Worm (Caenorhabditis elegans) whole organism, dauer: ENCODE data around the gene Y32F6B.1.

ENCODE experiments used
- unc-62 ChIP-seq: sonication (generic microtip); optimal IDR thresholded peaks from 2 replicates; lab custom pipeline; 2017; ENCODE audit warnings: missing biosample characterization, missing genetic modification reagents, missing genetic modification characterization

The Y32F6B.1 gene

ce11 chrV:10483995-10484394 is 545 bp downstream of the Y32F6B.1 start:
- no peak for TF ChIP-seq unc-62 (GFP tag; lab: Kevin White, UChicago)

ce11 chrV:10478097-10478828 is 6.3 kb downstream of the Y32F6B.1 start, which contains the start of the genes crp-1 and Y32F6B.9:
Gene crp-1 (plus strand): TSS chrV:10478564.
Gene Y32F6B.9 (plus strand): TSS chrV:10478699.
- TF ChIP-seq unc-62 (GFP tag; lab: Kevin White, UChicago) = no peak

ce11 chrV:10476864-10477443 is 7.6 kb downstream of the Y32F6B.1 start:
- TF ChIP-seq unc-62 (GFP tag; lab: Kevin White, UChicago) = no peak

ce11 chrV:10475421-10475820 is 9.1 kb downstream of the Y32F6B.1 start:
- no peak for TF ChIP-seq unc-62 (GFP tag; lab: Kevin White, UChicago)

ce11 chrV:10474040-10474439 is 10.5 kb downstream of the Y32F6B.1 start:
- TF ChIP-seq unc-62 (GFP tag; lab: Kevin White, UChicago) = no peak

ce11 chrV:10472901-10473774 is 11.4 kb downstream of the Y32F6B.1 start:
- TF ChIP-seq unc-62 (GFP tag; lab: Kevin White, UChicago) = no peak

ce11 chrV:10471007-10471406 is 13.5 kb downstream of the Y32F6B.1 start:
- no peak for TF ChIP-seq unc-62 (GFP tag; lab: Kevin White, UChicago)

ce11 chrV:10469845-10470244 is 14.7 kb downstream of the Y32F6B.1 start:
- no peak for TF ChIP-seq unc-62 (GFP tag; lab: Kevin White, UChicago)

- no peak for TF ChIP-seq unc-62 (GFP tag; lab: Kevin White, UChicago)
Observed at ce11 chrV:10468709-10469108, 15.8 kb downstream of the Y32F6B.1 start.

ce11 chrV:10468190-10468589 is 16.4 kb downstream of the Y32F6B.1 start, which contains the start of gene egl-9:
Gene egl-9 (plus strand): TSS chrV:10468517.
- TF ChIP-seq unc-62 (GFP tag; lab: Kevin White, UChicago) = no peak

- TF ChIP-seq unc-62 (GFP tag; lab: Kevin White, UChicago) = no peak
Observed at ce11 chrV:10467659-10468058, 16.9 kb downstream of the Y32F6B.1 start.

ce11 chrV:10467104-10467503 is 17.4 kb downstream of the Y32F6B.1 start:
- TF ChIP-seq unc-62 (GFP tag; lab: Kevin White, UChicago) = no peak

ce11 chrV:10466607-10467092 is 17.9 kb downstream of the Y32F6B.1 start:
- TF ChIP-seq unc-62 (GFP tag; lab: Kevin White, UChicago) = no peak

- TF ChIP-seq unc-62 (GFP tag; lab: Kevin White, UChicago) = no peak
Observed at ce11 chrV:10465478-10465877, 19.1 kb downstream of the Y32F6B.1 start.

ce11 chrV:10464746-10465145 is 19.8 kb downstream of the Y32F6B.1 start:
- TF ChIP-seq unc-62 (GFP tag; lab: Kevin White, UChicago) = no peak

- no peak for TF ChIP-seq unc-62 (GFP tag; lab: Kevin White, UChicago)
Observed at ce11 chrV:10464160-10464559, 20.4 kb downstream of the Y32F6B.1 start.
